Worm (Caenorhabditis elegans) whole organism, L1 larva: ENCODE measurements around the gene C32H11.4.

Source experiments
- C04F5.9 ChIP-seq: sonication (generic microtip); optimal IDR thresholded peaks from 2 replicates; lab custom pipeline; 2016; ENCODE audit warnings: missing genetic modification characterization, missing compliant biosample characterization
- C16A3.4 ChIP-seq: fragments of 150-350 bp; optimal IDR thresholded peaks from 2 replicates; lab custom pipeline; 2014; ENCODE audit warnings: missing biosample characterization, missing genetic modification characterization
- C34B4.2 ChIP-seq: sonication (generic microtip); optimal IDR thresholded peaks from 2 replicates; lab custom pipeline; 2017; ENCODE audit warnings: mild to moderate bottlenecking, missing genetic modification characterization, missing compliant biosample characterization
- blmp-1 ChIP-seq: fragments of 150-350 bp; optimal IDR thresholded peaks from 2 replicates; lab custom pipeline; 2014; ENCODE audit warnings: missing biosample characterization, missing genetic modification characterization
- ceh-88 ChIP-seq: fragments of 200-800 bp; sonication (Bioruptor generic); IDR thresholded peaks from 2 replicates; pipeline ENCODE4 v1.3.6; 2022; ENCODE audit warnings: missing genetic modification characterization, missing compliant biosample characterization
- dsc-1 ChIP-seq: sonication (generic microtip); optimal IDR thresholded peaks from 2 replicates; lab custom pipeline; 2016; ENCODE audit warnings: mild to moderate bottlenecking, missing genetic modification characterization, missing compliant biosample characterization
- efl-1 ChIP-seq, 4 experiments: fragments of 150-350 bp; optimal IDR thresholded peaks in 3 of 4; peaks in 1 of 4; 1 replicate in 1 of 4; 2 replicates in 3 of 4; lab custom pipeline; 2014; ENCODE audit warnings: missing biosample characterization in 2 of 4, missing genetic modification characterization in 2 of 4, missing genetic modification reagents in 2 of 4
- efl-3 ChIP-seq: fragments of 200-800 bp; sonication (Bioruptor generic); optimal IDR thresholded peaks from 2 replicates; lab custom pipeline; 2018; ENCODE audit warnings: mild to moderate bottlenecking, missing genetic modification characterization, missing compliant biosample characterization
- egl-13 ChIP-seq: sonication (generic microtip); optimal IDR thresholded peaks from 2 replicates; lab custom pipeline; 2016; ENCODE audit warnings: missing genotype, missing genetic modification reagents, missing genetic modification characterization, missing compliant biosample characterization
- elt-2 ChIP-seq: sonication (generic microtip); optimal IDR thresholded peaks from 2 replicates; lab custom pipeline; 2016; ENCODE audit warnings: missing genetic modification characterization, mild to moderate bottlenecking, inconsistent platforms, missing compliant biosample characterization, missing genetic modification reagents
- elt-3 ChIP-seq, 6 experiments: fragments of 150-350 bp in 1 of 6; sonication (generic microtip); optimal IDR thresholded peaks; 2 replicates each; lab custom pipeline; 2017 to 2018; ENCODE audit warnings: missing biosample characterization in 6 of 6, missing genetic modification characterization in 6 of 6, inconsistent platforms in 1 of 6
- fkh-4 ChIP-seq: sonication (generic microtip); optimal IDR thresholded peaks from 2 replicates; lab custom pipeline; 2016; ENCODE audit warnings: missing compliant biosample characterization, missing genetic modification characterization, borderline replicate concordance
- hlh-4 ChIP-seq: sonication (generic microtip); optimal IDR thresholded peaks from 2 replicates; lab custom pipeline; 2016; ENCODE audit warnings: mild to moderate bottlenecking, missing genetic modification characterization, missing compliant biosample characterization
- irx-1 ChIP-seq: sonication (generic microtip); optimal IDR thresholded peaks from 2 replicates; lab custom pipeline; 2016; ENCODE audit warnings: missing genetic modification characterization, missing compliant biosample characterization
- jun-1 ChIP-seq: fragments of 150-350 bp; optimal IDR thresholded peaks from 2 replicates; lab custom pipeline; 2014; ENCODE audit warnings: missing biosample characterization, missing genetic modification reagents, missing genetic modification characterization
- lin-35 ChIP-seq, 2 experiments: fragments of 150-350 bp; optimal IDR thresholded peaks; 2 replicates each; lab custom pipeline; 2014; ENCODE audit warnings: missing biosample characterization in 2 of 2, missing genetic modification characterization in 2 of 2, missing genetic modification reagents in 2 of 2
- lin-39 ChIP-seq: fragments of 150-350 bp; optimal IDR thresholded peaks from 2 replicates; lab custom pipeline; 2014; ENCODE audit warnings: missing biosample characterization, missing genetic modification reagents, missing genetic modification characterization
- lsy-2 ChIP-seq, 2 experiments: fragments of 150-350 bp; optimal IDR thresholded peaks; 2 replicates each; lab custom pipeline; 2014; ENCODE audit warnings: missing biosample characterization in 2 of 2, missing genetic modification characterization in 2 of 2
- mab-9 ChIP-seq: fragments of 200-800 bp; sonication (Bioruptor generic); IDR thresholded peaks from 2 replicates; pipeline ENCODE4 v1.3.6; 2022; ENCODE audit warnings: missing genetic modification reagents, missing genetic modification characterization, missing compliant biosample characterization
- mef-2 ChIP-seq: fragments of 150-350 bp; optimal IDR thresholded peaks from 2 replicates; lab custom pipeline; 2014; ENCODE audit warnings: missing biosample characterization, missing genetic modification characterization
- nhr-12 ChIP-seq: sonication (generic microtip); optimal IDR thresholded peaks from 2 replicates; lab custom pipeline; 2017; ENCODE audit warnings: missing biosample characterization, missing genetic modification characterization
- nhr-237 ChIP-seq: fragments of 150-350 bp; optimal IDR thresholded peaks from 2 replicates; lab custom pipeline; 2014; ENCODE audit warnings: missing biosample characterization, missing genetic modification characterization
- nhr-76 ChIP-seq: sonication (generic microtip); optimal IDR thresholded peaks from 2 replicates; lab custom pipeline; 2017; ENCODE audit warnings: missing biosample characterization, missing genetic modification characterization
- nhr-85 ChIP-seq: sonication (generic microtip); peaks from one replicate; lab custom pipeline; 2016; ENCODE audit warnings: missing genetic modification characterization, inconsistent platforms, missing compliant biosample characterization
- pqm-1 ChIP-seq: sonication (generic microtip); optimal IDR thresholded peaks from 3 replicates; lab custom pipeline; 2017; ENCODE audit warnings: missing biosample characterization, missing genetic modification characterization
- rnt-1 ChIP-seq: sonication (generic microtip); optimal IDR thresholded peaks from 2 replicates; lab custom pipeline; 2016; ENCODE audit warnings: mild to moderate bottlenecking, missing genetic modification characterization, moderate library complexity, missing compliant biosample characterization
- skn-1 ChIP-seq: fragments of 150-350 bp; optimal IDR thresholded peaks from 2 replicates; lab custom pipeline; 2014; ENCODE audit warnings: missing biosample characterization, missing genetic modification characterization
- snpc-4 ChIP-seq: fragments of 150-350 bp; optimal IDR thresholded peaks from 2 replicates; lab custom pipeline; 2014; ENCODE audit warnings: missing biosample characterization, missing genetic modification characterization
- sptf-1 ChIP-seq: fragments of 150-350 bp; optimal IDR thresholded peaks from 2 replicates; lab custom pipeline; 2014; ENCODE audit warnings: missing biosample characterization, missing genetic modification characterization
- sup-37 ChIP-seq: fragments of 200-800 bp; sonication (Bioruptor generic); optimal IDR thresholded peaks from 2 replicates; lab custom pipeline; 2018; ENCODE audit warnings: mild to moderate bottlenecking, missing genetic modification characterization, missing compliant biosample characterization
- swsn-7 ChIP-seq: sonication (generic microtip); optimal IDR thresholded peaks from 2 replicates; lab custom pipeline; 2016; ENCODE audit warnings: missing genetic modification characterization, missing compliant biosample characterization
- tbx-2 ChIP-seq: sonication (generic microtip); optimal IDR thresholded peaks from 2 replicates; lab custom pipeline; 2016; ENCODE audit warnings: missing genetic modification characterization, missing compliant biosample characterization
- tlp-1 ChIP-seq: fragments of 150-350 bp; optimal IDR thresholded peaks from 2 replicates; lab custom pipeline; 2014; ENCODE audit warnings: missing biosample characterization, missing genetic modification characterization
- unc-130 ChIP-seq: fragments of 150-350 bp; optimal IDR thresholded peaks from 2 replicates; lab custom pipeline; 2017; ENCODE audit warnings: missing biosample characterization, missing genetic modification characterization, inconsistent platforms
- unc-30 ChIP-seq: sonication (generic microtip); optimal IDR thresholded peaks from 2 replicates; lab custom pipeline; 2017; ENCODE audit warnings: missing biosample characterization, missing genetic modification characterization
- unc-98 ChIP-seq: fragments of 200-800 bp; sonication (Bioruptor generic); IDR thresholded peaks from 2 replicates; pipeline ENCODE4 v1.3.6; 2022; ENCODE audit warnings: missing genetic modification characterization, missing compliant biosample characterization
- vab-15 ChIP-seq: sonication (generic microtip); optimal IDR thresholded peaks from 2 replicates; lab custom pipeline; 2017; ENCODE audit warnings: missing genotype, mild to moderate bottlenecking, missing genetic modification characterization, missing compliant biosample characterization
- zag-1 ChIP-seq: fragments of 150-350 bp; optimal IDR thresholded peaks from 2 replicates; lab custom pipeline; 2014; ENCODE audit warnings: missing biosample characterization, missing genetic modification characterization
- ztf-4 ChIP-seq: fragments of 150-350 bp; optimal IDR thresholded peaks from 2 replicates; lab custom pipeline; 2014; ENCODE audit warnings: missing biosample characterization, missing genetic modification characterization

C32H11.4 gene

ce11 chrIV:12890445-12890844 lies 30.6 kb upstream of the C32H11.4 start, which contains the start of gene K08D8.6:
Gene K08D8.6 (minus strand): TSS chrIV:12890508.
- peak; percentile 78 for TF ChIP-seq pqm-1 (tag; lab: Kevin White, UChicago)
- peak; percentile 88 for TF ChIP-seq elt-2 (tag; lab: Kevin White, UChicago)
- TF ChIP-seq jun-1 (tag; lab: Kevin White, UChicago), result peak; percentile 7
- TF ChIP-seq unc-98 (GFP tag; lab: Robert Waterston, UW), result no peak
- TF ChIP-seq tlp-1 (tag; lab: Kevin White, UChicago), result no peak
- no peak for TF ChIP-seq efl-1 (optimal IDR thresholded peaks at IDR 0.05; lab: Kevin White, UChicago)
- peak in 1 of 2 experiments; percentile 30 for TF ChIP-seq efl-1 (GFP tag; optimal IDR thresholded peaks at IDR 0.05 in 1 of 2; lab: Kevin White, UChicago)

- TF ChIP-seq elt-2 (tag; lab: Kevin White, UChicago) (peak; percentile 17), lsy-2 (tag; optimal IDR thresholded peaks at IDR 0.05; lab: Kevin White, UChicago) (no peak)
Observed at ce11 chrIV:12891080-12891479, 30.0 kb upstream of the C32H11.4 start.

- TF ChIP-seq sup-37 (GFP tag; lab: Kevin White, UChicago), result no peak
- TF ChIP-seq blmp-1 (tag; lab: Kevin White, UChicago), result no peak
- no peak for TF ChIP-seq mef-2 (tag; lab: Kevin White, UChicago)
- TF ChIP-seq skn-1 (tag; lab: Kevin White, UChicago), result no peak
- no peak for TF ChIP-seq mab-9 (GFP tag; lab: Robert Waterston, UW)
- no peak for TF ChIP-seq egl-13 (tag; lab: Kevin White, UChicago)
- no peak for TF ChIP-seq fkh-4 (tag; lab: Kevin White, UChicago)
- TF ChIP-seq nhr-76 (tag; lab: Kevin White, UChicago), result no peak
- no peak for TF ChIP-seq lin-35 (GFP tag; optimal IDR thresholded peaks at IDR 0.05; lab: Kevin White, UChicago)
- TF ChIP-seq tbx-2 (tag; lab: Kevin White, UChicago), result no peak
- TF ChIP-seq elt-2 (tag; lab: Kevin White, UChicago), result no peak
- TF ChIP-seq snpc-4 (tag; lab: Kevin White, UChicago), result no peak
- no peak for TF ChIP-seq nhr-237 (tag; lab: Kevin White, UChicago)
- TF ChIP-seq nhr-12 (tag; lab: Kevin White, UChicago), result no peak
- TF ChIP-seq elt-3 (tag; optimal IDR thresholded peaks at IDR 0.05; lab: Kevin White, UChicago), result no peak
- no peak for TF ChIP-seq unc-30 (tag; lab: Kevin White, UChicago)
- no peak for TF ChIP-seq lin-39 (tag; lab: Kevin White, UChicago)
- no peak for TF ChIP-seq irx-1 (tag; lab: Kevin White, UChicago)
- TF ChIP-seq, all 84 proteins: peak for 0
Observed at ce11 chrIV:12892194-12892593, 28.9 kb upstream of the C32H11.4 start, which contains the start of gene K08D8.1. Gene K08D8.1 (plus strand): TSS chrIV:12892494.

ce11 chrIV:12893166-12893565 lies 27.9 kb upstream of the C32H11.4 start, which contains the start of gene K08D8.12:
Gene K08D8.12 (plus strand): TSS chrIV:12893466.
- TF ChIP-seq nhr-85 (tag; lab: Kevin White, UChicago) (peak; percentile 6), blmp-1 (tag; lab: Kevin White, UChicago) (no peak), swsn-7 (tag; lab: Kevin White, UChicago) (no peak)

ce11 chrIV:12894996-12895395 lies 26.1 kb upstream of the C32H11.4 start, which contains the start of gene K08D8.11:
Gene K08D8.11 (plus strand): TSS chrIV:12895296.
- TF ChIP-seq lsy-2 (tag; optimal IDR thresholded peaks at IDR 0.05; lab: Kevin White, UChicago) (no peak), rnt-1 (tag; lab: Kevin White, UChicago) (no peak), dsc-1 (tag; lab: Kevin White, UChicago) (no peak), unc-130 (tag; lab: Kevin White, UChicago) (no peak), irx-1 (tag; lab: Kevin White, UChicago) (no peak), hlh-4 (tag; lab: Kevin White, UChicago) (no peak), skn-1 (tag; lab: Kevin White, UChicago) (no peak), efl-3 (GFP tag; lab: Kevin White, UChicago) (no peak), ceh-88 (GFP tag; lab: Robert Waterston, UW) (no peak), C04F5.9 (tag; lab: Kevin White, UChicago) (no peak), nhr-12 (tag; lab: Kevin White, UChicago) (no peak), zag-1 (tag; lab: Kevin White, UChicago) (no peak), vab-15 (tag; lab: Kevin White, UChicago) (no peak), C34B4.2 (tag; lab: Kevin White, UChicago) (no peak), ztf-4 (no peak), C16A3.4 (no peak), sptf-1 (no peak)
